Worm (Caenorhabditis elegans) whole organism, L1 larva: ENCODE data around the gene smi-1.
A peak's percentile ranks its signal among the peaks of the same experiment; 100 is the strongest.

Experiments
- C34B4.2 ChIP-seq: sonication (generic microtip); optimal IDR thresholded peaks from 2 replicates; lab custom pipeline; 2017; ENCODE audit warnings: mild to moderate bottlenecking, missing genetic modification characterization, missing compliant biosample characterization
- F16B12.6 ChIP-seq: fragments of 150-350 bp; optimal IDR thresholded peaks from 2 replicates; lab custom pipeline; 2014; ENCODE audit warnings: missing biosample characterization, missing genetic modification characterization
- Y116A8C.19 ChIP-seq: sonication (generic microtip); optimal IDR thresholded peaks from 2 replicates; lab custom pipeline; 2016; ENCODE audit warnings: missing compliant biosample characterization, missing genetic modification characterization, borderline replicate concordance
- aha-1 ChIP-seq: fragments of 150-350 bp; optimal IDR thresholded peaks from 2 replicates; lab custom pipeline; 2014; ENCODE audit warnings: missing biosample characterization, missing genetic modification characterization
- alr-1 ChIP-seq: fragments of 200-800 bp; sonication (Bioruptor generic); optimal IDR thresholded peaks from 2 replicates; lab custom pipeline; 2018; ENCODE audit warnings: borderline replicate concordance, mild to moderate bottlenecking, missing genetic modification characterization, missing compliant biosample characterization
- aly-2 ChIP-seq: fragments of 150-350 bp; optimal IDR thresholded peaks from 2 replicates; lab custom pipeline; 2014; ENCODE audit warnings: missing biosample characterization, missing genetic modification characterization
- ama-1 ChIP-seq: fragments of 150-350 bp; optimal IDR thresholded peaks from 2 replicates; lab custom pipeline; 2014
- blmp-1 ChIP-seq: fragments of 150-350 bp; optimal IDR thresholded peaks from 2 replicates; lab custom pipeline; 2014; ENCODE audit warnings: missing biosample characterization, missing genetic modification characterization
- ceh-8 ChIP-seq: fragments of 200-800 bp; sonication (Bioruptor generic); optimal IDR thresholded peaks from 2 replicates; lab custom pipeline; 2018; ENCODE audit warnings: mild to moderate bottlenecking, missing genetic modification characterization, moderate library complexity, missing compliant biosample characterization
- ceh-90 ChIP-seq: sonication (generic microtip); optimal IDR thresholded peaks from 2 replicates; lab custom pipeline; 2016; ENCODE audit warnings: missing genetic modification characterization, missing compliant biosample characterization
- efl-1 ChIP-seq, 4 experiments: fragments of 150-350 bp; optimal IDR thresholded peaks in 3 of 4; peaks in 1 of 4; 1 replicate in 1 of 4; 2 replicates in 3 of 4; lab custom pipeline; 2014; ENCODE audit warnings: missing biosample characterization in 2 of 4, missing genetic modification characterization in 2 of 4, missing genetic modification reagents in 2 of 4
- efl-3 ChIP-seq: fragments of 200-800 bp; sonication (Bioruptor generic); optimal IDR thresholded peaks from 2 replicates; lab custom pipeline; 2018; ENCODE audit warnings: mild to moderate bottlenecking, missing genetic modification characterization, missing compliant biosample characterization
- elt-2 ChIP-seq: sonication (generic microtip); optimal IDR thresholded peaks from 2 replicates; lab custom pipeline; 2016; ENCODE audit warnings: missing genetic modification characterization, mild to moderate bottlenecking, inconsistent platforms, missing compliant biosample characterization, missing genetic modification reagents
- fkh-10 ChIP-seq: sonication (generic microtip); optimal IDR thresholded peaks from 2 replicates; lab custom pipeline; 2017; ENCODE audit warnings: missing biosample characterization, missing genetic modification reagents, missing genetic modification characterization
- fos-1 ChIP-seq: fragments of 150-350 bp; optimal IDR thresholded peaks from 2 replicates; lab custom pipeline; 2014; ENCODE audit warnings: missing biosample characterization, missing genetic modification characterization
- hlh-4 ChIP-seq: sonication (generic microtip); optimal IDR thresholded peaks from 2 replicates; lab custom pipeline; 2016; ENCODE audit warnings: mild to moderate bottlenecking, missing genetic modification characterization, missing compliant biosample characterization
- hpl-2 ChIP-seq: fragments of 150-350 bp; optimal IDR thresholded peaks from 2 replicates; lab custom pipeline; 2014; ENCODE audit warnings: missing biosample characterization, missing genetic modification reagents, missing genetic modification characterization
- irx-1 ChIP-seq: sonication (generic microtip); optimal IDR thresholded peaks from 2 replicates; lab custom pipeline; 2016; ENCODE audit warnings: missing genetic modification characterization, missing compliant biosample characterization
- isw-1 ChIP-seq: fragments of 200-800 bp; sonication (Bioruptor generic); IDR thresholded peaks from 2 replicates; pipeline ENCODE4 v1.3.6; 2022; ENCODE audit warnings: missing genetic modification characterization, missing compliant biosample characterization
- jun-1 ChIP-seq: fragments of 150-350 bp; optimal IDR thresholded peaks from 2 replicates; lab custom pipeline; 2014; ENCODE audit warnings: missing biosample characterization, missing genetic modification reagents, missing genetic modification characterization
- lin-13 ChIP-seq: fragments of 150-350 bp; optimal IDR thresholded peaks from 2 replicates; lab custom pipeline; 2014; ENCODE audit warnings: missing biosample characterization, missing genetic modification reagents, missing genetic modification characterization
- lin-14 ChIP-seq: fragments of 200-800 bp; sonication (Bioruptor generic); optimal IDR thresholded peaks from 2 replicates; lab custom pipeline; 2018; ENCODE audit warnings: mild to moderate bottlenecking, missing genetic modification characterization, moderate library complexity, missing compliant biosample characterization
- lin-15B ChIP-seq: fragments of 150-350 bp; sonication (generic microtip); optimal IDR thresholded peaks from 3 replicates; lab custom pipeline; 2014; ENCODE audit warnings: missing biosample characterization, missing genetic modification characterization
- lir-3 ChIP-seq: sonication (generic microtip); optimal IDR thresholded peaks from 2 replicates; lab custom pipeline; 2016; ENCODE audit warnings: mild to moderate bottlenecking, missing genetic modification characterization, moderate library complexity, missing compliant biosample characterization; ENCODE audit not compliant: poor library complexity
- mef-2 ChIP-seq: fragments of 150-350 bp; optimal IDR thresholded peaks from 2 replicates; lab custom pipeline; 2014; ENCODE audit warnings: missing biosample characterization, missing genetic modification characterization
- mep-1 ChIP-seq: fragments of 150-350 bp; optimal IDR thresholded peaks from 2 replicates; lab custom pipeline; 2014; ENCODE audit warnings: missing biosample characterization, missing genetic modification characterization
- nhr-11 ChIP-seq: fragments of 150-350 bp; optimal IDR thresholded peaks from 2 replicates; lab custom pipeline; 2014; ENCODE audit warnings: missing biosample characterization, missing genetic modification characterization
- nhr-20 ChIP-seq: sonication (generic microtip); optimal IDR thresholded peaks from 2 replicates; lab custom pipeline; 2016; ENCODE audit warnings: mild to moderate bottlenecking, missing genetic modification characterization, missing compliant biosample characterization
- nhr-28 ChIP-seq: fragments of 150-350 bp; optimal IDR thresholded peaks from 2 replicates; lab custom pipeline; 2014; ENCODE audit warnings: missing biosample characterization, missing genetic modification characterization
- nhr-71 ChIP-seq: sonication (generic microtip); optimal IDR thresholded peaks from 2 replicates; lab custom pipeline; 2016; ENCODE audit warnings: mild to moderate bottlenecking, missing genetic modification characterization, moderate library complexity, missing compliant biosample characterization
- nhr-77 ChIP-seq: fragments of 150-350 bp; optimal IDR thresholded peaks from 2 replicates; lab custom pipeline; 2014; ENCODE audit warnings: missing biosample characterization, missing genetic modification characterization
- nhr-84 ChIP-seq: sonication (generic microtip); optimal IDR thresholded peaks from 2 replicates; lab custom pipeline; 2017; ENCODE audit warnings: missing biosample characterization, missing genetic modification characterization
- nhr-85 ChIP-seq: sonication (generic microtip); peaks from one replicate; lab custom pipeline; 2016; ENCODE audit warnings: missing genetic modification characterization, inconsistent platforms, missing compliant biosample characterization
- nhr-90 ChIP-seq: sonication (generic microtip); optimal IDR thresholded peaks from 2 replicates; lab custom pipeline; 2016; ENCODE audit warnings: mild to moderate bottlenecking, missing genetic modification characterization, missing compliant biosample characterization; ENCODE audit not compliant: poor library complexity
- pax-3 ChIP-seq: fragments of 200-800 bp; sonication (Bioruptor generic); optimal IDR thresholded peaks from 2 replicates; lab custom pipeline; 2018; ENCODE audit warnings: mild to moderate bottlenecking, missing genetic modification characterization, moderate library complexity, missing compliant biosample characterization
- rnt-1 ChIP-seq: sonication (generic microtip); optimal IDR thresholded peaks from 2 replicates; lab custom pipeline; 2016; ENCODE audit warnings: mild to moderate bottlenecking, missing genetic modification characterization, moderate library complexity, missing compliant biosample characterization
- snpc-4 ChIP-seq: fragments of 150-350 bp; optimal IDR thresholded peaks from 2 replicates; lab custom pipeline; 2014; ENCODE audit warnings: missing biosample characterization, missing genetic modification characterization
- snu-23 ChIP-seq: sonication (generic microtip); optimal IDR thresholded peaks from 2 replicates; lab custom pipeline; 2016; ENCODE audit warnings: missing genetic modification characterization, missing compliant biosample characterization
- sptf-1 ChIP-seq: fragments of 150-350 bp; optimal IDR thresholded peaks from 2 replicates; lab custom pipeline; 2014; ENCODE audit warnings: missing biosample characterization, missing genetic modification characterization
- sup-37 ChIP-seq: fragments of 200-800 bp; sonication (Bioruptor generic); optimal IDR thresholded peaks from 2 replicates; lab custom pipeline; 2018; ENCODE audit warnings: mild to moderate bottlenecking, missing genetic modification characterization, missing compliant biosample characterization
- swsn-7 ChIP-seq: sonication (generic microtip); optimal IDR thresholded peaks from 2 replicates; lab custom pipeline; 2016; ENCODE audit warnings: missing genetic modification characterization, missing compliant biosample characterization
- unc-62 ChIP-seq: fragments of 150-350 bp; optimal IDR thresholded peaks from 2 replicates; lab custom pipeline; 2014; ENCODE audit warnings: missing biosample characterization, missing genetic modification reagents, missing genetic modification characterization
- unc-86 ChIP-seq: sonication (generic microtip); optimal IDR thresholded peaks from 2 replicates; lab custom pipeline; 2016; ENCODE audit warnings: missing genetic modification characterization, missing compliant biosample characterization
- vab-15 ChIP-seq: sonication (generic microtip); optimal IDR thresholded peaks from 2 replicates; lab custom pipeline; 2017; ENCODE audit warnings: missing genotype, mild to moderate bottlenecking, missing genetic modification characterization, missing compliant biosample characterization
- zip-4 ChIP-seq: fragments of 200-800 bp; sonication (Bioruptor generic); optimal IDR thresholded peaks from 2 replicates; lab custom pipeline; 2018; ENCODE audit warnings: mild to moderate bottlenecking, missing genetic modification characterization, moderate library complexity, missing compliant biosample characterization
- ztf-4 ChIP-seq: fragments of 150-350 bp; optimal IDR thresholded peaks from 2 replicates; lab custom pipeline; 2014; ENCODE audit warnings: missing biosample characterization, missing genetic modification characterization

smi-1 gene

DNA sequence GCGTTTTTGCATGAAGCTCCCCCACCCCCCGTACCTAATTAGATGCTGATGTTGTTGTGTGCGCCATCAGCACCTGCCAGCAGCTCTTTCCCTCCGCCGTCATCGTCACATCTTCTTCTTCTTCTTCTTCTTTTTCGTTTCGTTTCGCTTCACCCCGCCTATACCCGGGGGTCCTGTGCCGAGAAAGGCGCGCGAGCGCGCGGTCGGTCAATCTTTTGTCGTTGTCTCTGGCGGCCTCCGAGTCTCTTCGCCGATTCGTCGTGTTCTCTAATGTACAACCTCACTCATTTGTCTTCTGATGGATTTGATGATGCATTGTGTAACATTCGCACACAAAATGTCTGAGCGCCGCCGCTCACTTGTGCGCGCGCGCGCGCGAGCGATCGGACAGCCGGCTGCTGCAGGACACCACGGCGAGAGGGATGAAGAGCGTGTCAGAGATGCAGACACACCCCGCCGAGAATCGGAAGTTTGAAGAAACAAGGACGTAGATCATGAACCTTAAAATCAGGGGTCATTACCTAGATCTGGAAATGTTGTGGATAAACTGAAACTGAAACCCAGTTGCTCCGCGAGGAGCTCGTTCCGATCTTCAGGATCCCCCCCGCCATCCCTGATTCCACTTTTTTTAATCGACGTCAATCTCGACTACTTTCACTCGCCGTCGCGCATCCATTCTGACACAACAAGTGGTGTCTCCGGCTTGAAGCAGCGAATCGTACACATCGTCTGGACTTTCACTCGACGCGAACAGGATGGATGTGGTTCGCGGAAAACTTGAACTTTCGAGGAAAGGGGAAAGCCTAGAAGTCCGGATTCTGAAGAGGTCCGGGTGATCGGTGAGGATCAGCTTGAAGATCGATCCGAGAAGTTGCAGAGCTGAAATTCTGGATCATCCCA is 45.5 kb downstream of the smi-1 start (continued):
- no peak for TF ChIP-seq ceh-90 (tag; lab: Kevin White, UChicago)
- no peak for TF ChIP-seq nhr-84 (tag; lab: Kevin White, UChicago)
- peak; percentile 84 for TF ChIP-seq lin-13 (GFP tag; lab: Kevin White, UChicago)
- peak; percentile 93 for TF ChIP-seq swsn-7 (tag; lab: Kevin White, UChicago)
- no peak for TF ChIP-seq nhr-28 (tag; lab: Kevin White, UChicago)
- TF ChIP-seq C34B4.2 (tag; lab: Kevin White, UChicago), result no peak
- peak; percentile 82 for TF ChIP-seq unc-62
- TF ChIP-seq lin-15B (tag; lab: Kevin White, UChicago), result peak; percentile 5
- peak; percentile 60 for TF ChIP-seq mep-1 (tag; lab: Kevin White, UChicago)
- TF ChIP-seq nhr-85, result peak; percentile 100
- peak; percentile 92 for TF ChIP-seq irx-1
- no peak for TF ChIP-seq sptf-1 (tag; lab: Kevin White, UChicago)
- peak; percentile 62 for TF ChIP-seq isw-1
- peak; percentile 78 for TF ChIP-seq mef-2 (tag; lab: Kevin White, UChicago)
- TF ChIP-seq nhr-71 (tag; lab: Kevin White, UChicago), result peak; percentile 99
- TF ChIP-seq pax-3, result peak; percentile 90
- TF ChIP-seq alr-1 (tag; lab: Kevin White, UChicago), result no peak
- peak; percentile 92 for TF ChIP-seq jun-1 (tag; lab: Kevin White, UChicago)
- peak; percentile 96 for TF ChIP-seq unc-86 (tag; lab: Kevin White, UChicago)
- TF ChIP-seq nhr-77 (tag; lab: Kevin White, UChicago), result peak; percentile 89
- no peak for TF ChIP-seq hlh-4 (tag; lab: Kevin White, UChicago)
- peak; percentile 59 for TF ChIP-seq snpc-4 (tag; lab: Kevin White, UChicago)
- TF ChIP-seq blmp-1 (tag; lab: Kevin White, UChicago), result peak; percentile 91
- TF ChIP-seq hpl-2 (GFP tag; lab: Kevin White, UChicago), result no peak
- peak; percentile 94 for TF ChIP-seq rnt-1 (tag; lab: Kevin White, UChicago)
- no peak for TF ChIP-seq ama-1
- peak; percentile 100 for TF ChIP-seq lin-14 (GFP tag; lab: Kevin White, UChicago)
- TF ChIP-seq zip-4 (GFP tag; lab: Kevin White, UChicago), result peak; percentile 60
- peak; percentile 33 for TF ChIP-seq aly-2 (tag; lab: Kevin White, UChicago)
- peak; percentile 74 to 84 for TF ChIP-seq efl-1 (optimal IDR thresholded peaks at IDR 0.05; lab: Kevin White, UChicago)
- peak; percentile 48 to 95 for TF ChIP-seq efl-1 (GFP tag; optimal IDR thresholded peaks at IDR 0.05 in 1 of 2; lab: Kevin White, UChicago)
- peak; percentile 91 for TF ChIP-seq nhr-90 (tag; lab: Kevin White, UChicago)
- TF ChIP-seq efl-3 (GFP tag; lab: Kevin White, UChicago), result peak; percentile 57
- peak; percentile 70 for TF ChIP-seq vab-15 (tag; lab: Kevin White, UChicago)
- TF ChIP-seq ceh-8 (GFP tag; lab: Kevin White, UChicago), result peak; percentile 99
- peak; percentile 74 for TF ChIP-seq nhr-11 (tag; lab: Kevin White, UChicago)
- TF ChIP-seq nhr-20 (tag; lab: Kevin White, UChicago), result peak; percentile 99
- TF ChIP-seq fos-1, result peak; percentile 86
- TF ChIP-seq ztf-4 (tag; lab: Kevin White, UChicago), result peak; percentile 75
- peak; percentile 67 for TF ChIP-seq sup-37 (GFP tag; lab: Kevin White, UChicago)
- TF ChIP-seq lir-3 (tag; lab: Kevin White, UChicago), result peak; percentile 59
- TF ChIP-seq elt-2 (tag; lab: Kevin White, UChicago), result no peak
- TF ChIP-seq F16B12.6 (tag; lab: Kevin White, UChicago), result peak; percentile 31
- TF ChIP-seq fkh-10, result peak; percentile 92
- TF ChIP-seq snu-23 (GFP tag; lab: Kevin White, UChicago), result peak; percentile 93
- TF ChIP-seq Y116A8C.19 (tag; lab: Kevin White, UChicago), result no peak
- TF ChIP-seq aha-1 (tag; lab: Kevin White, UChicago), result peak; percentile 68
